Fruit fly (Drosophila melanogaster) whole organism, embryonic: ENCODE data around the gene trbl.
A peak's percentile ranks its signal among the peaks of the same experiment; 100 is the strongest.

ENCODE experiments used
- Bteb2 ChIP-seq: fragments of 200-800 bp; sonication (Bioruptor generic); optimal IDR thresholded peaks from 2 replicates; lab custom pipeline; 2016; ENCODE audit warnings: missing biosample characterization, missing genetic modification characterization
- CG10267 ChIP-seq: fragments of 200-800 bp; sonication (Bioruptor generic); optimal IDR thresholded peaks from 2 replicates; lab custom pipeline; 2018; ENCODE audit warnings: missing biosample characterization, mild to moderate bottlenecking, missing genetic modification characterization, moderate library complexity
- CG1233 ChIP-seq: fragments of 200-800 bp; sonication (Bioruptor generic); optimal IDR thresholded peaks from 4 replicates; lab custom pipeline; 2018; ENCODE audit warnings: missing biosample characterization, mild to moderate bottlenecking, missing genetic modification characterization
- CG12744 ChIP-seq: fragments of 200-800 bp; sonication (Bioruptor generic); optimal IDR thresholded peaks from 2 replicates; lab custom pipeline; 2016; ENCODE audit warnings: missing biosample characterization, missing genetic modification characterization
- CG13287 ChIP-seq: fragments of 200-800 bp; sonication (Bioruptor generic); IDR thresholded peaks from 2 replicates; pipeline ENCODE4 v1.3.6; 2022; ENCODE audit warnings: missing biosample characterization, missing genetic modification characterization; ENCODE audit not compliant: partially characterized antibody
- CG14710 ChIP-seq: fragments of 200-800 bp; sonication (Bioruptor generic); optimal IDR thresholded peaks from 3 replicates; lab custom pipeline; 2019; ENCODE audit warnings: missing biosample characterization, mild to moderate bottlenecking, missing genetic modification characterization, moderate library complexity
- CG15479 ChIP-seq: fragments of 200-800 bp; sonication (Bioruptor generic); optimal IDR thresholded peaks from 3 replicates; lab custom pipeline; 2019; ENCODE audit warnings: missing biosample characterization, mild to moderate bottlenecking, missing genetic modification characterization, moderate library complexity
- CG17186 ChIP-seq: fragments of 200-800 bp; sonication (Bioruptor generic); optimal IDR thresholded peaks from 3 replicates; lab custom pipeline; 2017; ENCODE audit warnings: missing biosample characterization, missing genetic modification reagents, missing genetic modification characterization
- CG17829 ChIP-seq: fragments of 200-800 bp; optimal IDR thresholded peaks from 2 replicates; lab custom pipeline; 2019; ENCODE audit warnings: missing biosample characterization, mild to moderate bottlenecking, missing genetic modification characterization, moderate library complexity
- CG2712 ChIP-seq: fragments of 200-800 bp; optimal IDR thresholded peaks from 3 replicates; lab custom pipeline; 2019; ENCODE audit warnings: missing biosample characterization, mild to moderate bottlenecking, missing genetic modification characterization, moderate library complexity
- CG33213 ChIP-seq: fragments of 200-800 bp; sonication (Bioruptor generic); optimal IDR thresholded peaks from 3 replicates; lab custom pipeline; 2016; ENCODE audit warnings: missing biosample characterization, missing genetic modification characterization
- CG33557 ChIP-seq: fragments of 200-800 bp; sonication (Bioruptor generic); optimal IDR thresholded peaks from 2 replicates; lab custom pipeline; 2019; ENCODE audit warnings: missing biosample characterization, mild to moderate bottlenecking, missing genetic modification characterization, moderate library complexity
- CG34422 ChIP-seq: fragments of 200-800 bp; sonication (Bioruptor generic); IDR thresholded peaks from 3 replicates; pipeline ENCODE4 v1.3.6; 2022; ENCODE audit warnings: missing biosample characterization, missing genetic modification characterization
- CG3838 ChIP-seq: fragments of 200-800 bp; sonication (Bioruptor generic); optimal IDR thresholded peaks from 3 replicates; lab custom pipeline; 2016; ENCODE audit warnings: missing biosample characterization, missing genetic modification characterization
- CG6654 ChIP-seq: fragments of 200-800 bp; sonication (Bioruptor generic); optimal IDR thresholded peaks from 2 replicates; lab custom pipeline; 2017; ENCODE audit warnings: missing biosample characterization, mild to moderate bottlenecking, missing genetic modification characterization
- CG8924 ChIP-seq: fragments of 200-800 bp; optimal IDR thresholded peaks from 3 replicates; lab custom pipeline; 2019; ENCODE audit warnings: missing biosample characterization, mild to moderate bottlenecking, missing genetic modification characterization, moderate library complexity
- CG9797 ChIP-seq: fragments of 200-800 bp; sonication (Bioruptor generic); optimal IDR thresholded peaks from 3 replicates; lab custom pipeline; 2018; ENCODE audit warnings: missing biosample characterization, mild to moderate bottlenecking, missing genetic modification characterization
- CHES-1-like ChIP-seq: fragments of 200-800 bp; sonication (Bioruptor generic); optimal IDR thresholded peaks from 2 replicates; lab custom pipeline; 2016; ENCODE audit warnings: missing biosample characterization, missing genetic modification characterization
- CoRest ChIP-seq: fragments of 200-800 bp; sonication (Bioruptor generic); optimal IDR thresholded peaks from 3 replicates; lab custom pipeline; 2018; ENCODE audit warnings: missing biosample characterization, mild to moderate bottlenecking, missing genetic modification characterization, moderate library complexity
- Ets97D ChIP-seq: fragments of 200-800 bp; sonication (Bioruptor generic); optimal IDR thresholded peaks from 3 replicates; lab custom pipeline; 2016; ENCODE audit warnings: missing biosample characterization, missing genetic modification characterization
- Gug ChIP-seq: fragments of 200-800 bp; sonication (Bioruptor generic); IDR thresholded peaks from 4 replicates; pipeline ENCODE4 v1.3.6; 2022; ENCODE audit warnings: missing biosample characterization, missing genetic modification characterization
- HmgZ ChIP-seq: fragments of 200-800 bp; sonication (Bioruptor generic); optimal IDR thresholded peaks from 2 replicates; lab custom pipeline; 2018; ENCODE audit warnings: missing biosample characterization, mild to moderate bottlenecking, missing genetic modification characterization
- Myb ChIP-seq: fragments of 200-800 bp; sonication (Bioruptor generic); optimal IDR thresholded peaks from 2 replicates; lab custom pipeline; 2016; ENCODE audit warnings: missing biosample characterization, missing genetic modification characterization
- NFAT ChIP-seq: fragments of 200-800 bp; sonication (Bioruptor generic); IDR thresholded peaks from 2 replicates; pipeline ENCODE4 v1.3.6; 2022; ENCODE audit warnings: missing biosample characterization, missing genetic modification characterization
- Nf-YB ChIP-seq: fragments of 200-800 bp; sonication (Bioruptor generic); optimal IDR thresholded peaks from 3 replicates; lab custom pipeline; 2019; ENCODE audit warnings: missing biosample characterization, mild to moderate bottlenecking, missing genetic modification characterization, moderate library complexity
- Pdp1 ChIP-seq, 2 experiments: fragments of 200-800 bp; sonication (Bioruptor generic); optimal IDR thresholded peaks; 3 replicates each; lab custom pipeline; 2016; ENCODE audit warnings: missing biosample characterization in 2 of 2, missing genetic modification characterization in 2 of 2, mild to moderate bottlenecking in 1 of 2, moderate library complexity in 1 of 2
- Ptx1 ChIP-seq: fragments of 200-800 bp; sonication (Bioruptor generic); IDR thresholded peaks from 2 replicates; pipeline ENCODE4 v1.3.6; 2022; ENCODE audit warnings: missing biosample characterization, missing genetic modification characterization
- Sin3A ChIP-seq: fragments of >200 bp; optimal IDR thresholded peaks from 2 replicates; lab custom pipeline; 2018
- Six4 ChIP-seq: fragments of 200-800 bp; sonication (Bioruptor generic); optimal IDR thresholded peaks from 2 replicates; lab custom pipeline; 2016; ENCODE audit warnings: missing biosample characterization, missing genetic modification characterization
- YL-1 ChIP-seq: fragments of 200-800 bp; sonication (Bioruptor generic); optimal IDR thresholded peaks from 3 replicates; lab custom pipeline; 2017; ENCODE audit warnings: missing biosample characterization, mild to moderate bottlenecking, missing genetic modification characterization
- ab ChIP-seq: fragments of 200-800 bp; sonication (Bioruptor generic); optimal IDR thresholded peaks from 2 replicates; lab custom pipeline; 2016; ENCODE audit warnings: missing biosample characterization, missing genetic modification characterization
- amos ChIP-seq: fragments of 200-800 bp; sonication (Bioruptor generic); IDR thresholded peaks from 2 replicates; pipeline ENCODE4 v1.3.6; 2022; ENCODE audit warnings: missing biosample characterization, missing genetic modification characterization; ENCODE audit not compliant: partially characterized antibody
- ato ChIP-seq: fragments of 200-800 bp; sonication (Bioruptor generic); IDR thresholded peaks from 2 replicates; pipeline ENCODE4 v1.3.6; 2022; ENCODE audit warnings: missing biosample characterization, missing genetic modification characterization; ENCODE audit not compliant: partially characterized antibody
- ems ChIP-seq: fragments of 200-800 bp; sonication (Bioruptor generic); optimal IDR thresholded peaks from 3 replicates; lab custom pipeline; 2016; ENCODE audit warnings: missing biosample characterization, missing genetic modification characterization
- ewg ChIP-seq: fragments of 200-800 bp; sonication (Bioruptor generic); optimal IDR thresholded peaks from 3 replicates; lab custom pipeline; 2017; ENCODE audit warnings: mild to moderate bottlenecking, missing biosample characterization, missing genetic modification reagents, missing genetic modification characterization
- eyg ChIP-seq: fragments of 200-800 bp; sonication (Bioruptor generic); optimal IDR thresholded peaks from 3 replicates; lab custom pipeline; 2016; ENCODE audit warnings: missing biosample characterization, missing genetic modification characterization
- knrl ChIP-seq: fragments of 200-800 bp; sonication (Bioruptor generic); IDR thresholded peaks from 3 replicates; pipeline ENCODE4 v1.3.6; 2022; ENCODE audit warnings: missing biosample characterization, missing genetic modification characterization; ENCODE audit not compliant: partially characterized antibody
- oc ChIP-seq: fragments of 200-800 bp; sonication (Bioruptor generic); optimal IDR thresholded peaks from 2 replicates; lab custom pipeline; 2018; ENCODE audit warnings: missing biosample characterization, mild to moderate bottlenecking, missing genetic modification characterization, moderate library complexity
- pita ChIP-seq: fragments of 200-800 bp; sonication (Bioruptor generic); optimal IDR thresholded peaks from 2 replicates; lab custom pipeline; 2017; ENCODE audit warnings: missing biosample characterization, mild to moderate bottlenecking, missing genetic modification characterization
- prd ChIP-seq, 3 experiments: fragments of >200 bp in 2 of 3; fragments of 200-800 bp in 1 of 3; sonication (Bioruptor generic) in 1 of 3; optimal IDR thresholded peaks in 2 of 3; IDR thresholded peaks in 1 of 3; 2 replicates in 2 of 3; 3 replicates in 1 of 3; pipeline versions ENCODE4 v1.3.6 to Lab custom; 2017 to 2022; ENCODE audit warnings: missing biosample characterization in 1 of 3, missing genetic modification characterization in 1 of 3
- rib ChIP-seq: fragments of 200-800 bp; sonication (Bioruptor generic); IDR thresholded peaks from 2 replicates; pipeline ENCODE4 v1.3.6; 2022; ENCODE audit warnings: missing biosample characterization, missing genetic modification characterization
- sc ChIP-seq, 3 experiments: fragments of >200 bp in 2 of 3; fragments of 200-800 bp in 1 of 3; sonication (Bioruptor generic) in 1 of 3; optimal IDR thresholded peaks; 2 replicates in 2 of 3; 3 replicates in 1 of 3; lab custom pipeline; 2017; ENCODE audit warnings: mild to moderate bottlenecking in 1 of 3, missing biosample characterization in 1 of 3, missing genetic modification characterization in 1 of 3, missing genetic modification reagents in 1 of 3
- sens ChIP-seq: fragments of 200-800 bp; sonication (Bioruptor generic); peaks from one replicate; lab custom pipeline; 2016; ENCODE audit warnings: missing biosample characterization, missing genetic modification characterization
- sqz ChIP-seq: fragments of 200-800 bp; sonication (Bioruptor generic); optimal IDR thresholded peaks from 3 replicates; lab custom pipeline; 2018; ENCODE audit warnings: missing biosample characterization, mild to moderate bottlenecking, missing genetic modification characterization
- stwl ChIP-seq: fragments of 200-800 bp; sonication (Bioruptor generic); optimal IDR thresholded peaks from 3 replicates; lab custom pipeline; 2018; ENCODE audit warnings: missing biosample characterization, mild to moderate bottlenecking, missing genetic modification characterization, moderate library complexity
- sug ChIP-seq: fragments of 200-800 bp; optimal IDR thresholded peaks from 2 replicates; lab custom pipeline; 2019; ENCODE audit warnings: missing biosample characterization, mild to moderate bottlenecking, missing genetic modification characterization, moderate library complexity
- tap ChIP-seq: fragments of 200-800 bp; optimal IDR thresholded peaks from 3 replicates; lab custom pipeline; 2019; ENCODE audit warnings: missing biosample characterization, mild to moderate bottlenecking, missing genetic modification characterization, moderate library complexity
- tio ChIP-seq: fragments of 200-800 bp; sonication (Bioruptor generic); optimal IDR thresholded peaks from 2 replicates; lab custom pipeline; 2017; ENCODE audit warnings: missing biosample characterization, missing genetic modification characterization, inconsistent platforms
- zen2 ChIP-seq: fragments of 200-800 bp; sonication (Bioruptor generic); IDR thresholded peaks from 3 replicates; pipeline ENCODE4 v1.3.6; 2022; ENCODE audit warnings: missing biosample characterization, missing genetic modification characterization; ENCODE audit not compliant: partially characterized antibody

Gene trbl

DNA sequence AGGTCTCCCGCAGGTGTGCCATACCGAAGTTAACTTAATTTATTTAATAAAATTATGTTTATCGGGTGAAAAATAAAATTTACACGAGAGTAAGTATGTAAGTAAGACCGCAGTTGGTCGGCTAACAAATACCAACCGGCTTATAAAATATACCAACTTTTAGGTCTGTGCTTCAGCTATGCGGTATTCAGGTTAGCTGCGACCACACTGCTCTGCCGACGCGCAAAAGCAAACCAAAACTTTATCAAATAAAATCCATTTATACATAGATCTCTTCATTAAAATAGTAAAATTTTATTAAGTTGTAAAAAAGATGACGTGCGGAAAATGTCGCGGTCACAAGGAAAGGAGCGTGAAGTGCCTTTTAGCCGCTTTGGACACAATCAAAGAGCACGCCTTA lies 34.7 kb upstream of the trbl start, which contains the start of the genes mRpL15 and CtIP (continued):
- TF ChIP-seq pita (GFP tag; lab: Kevin White, UChicago) (no peak), CG17186 (peak; percentile 49), Ptx1 (GFP tag; lab: Robert Waterston, UW) (no peak), YL-1 (GFP tag; lab: Kevin White, UChicago) (peak; percentile 75), sug (tag; lab: Kevin White, UChicago) (peak; percentile 1), stwl (tag; lab: Kevin White, UChicago) (peak; percentile 68), eyg (GFP tag; lab: Kevin White, UChicago) (no peak), HmgZ (tag; lab: Kevin White, UChicago) (peak; percentile 15), sc (optimal IDR thresholded peaks at IDR 0.05; lab: Kevin White, UChicago) (no peak), sc (GFP tag; optimal IDR thresholded peaks at IDR 0.05; lab: Kevin White, UChicago) (no peak), CG13287 (GFP tag; lab: Robert Waterston, UW) (peak; percentile 51; the same call in 1 of the 2 replicates), Pdp1 (GFP tag; optimal IDR thresholded peaks at IDR 0.05; lab: Kevin White, UChicago) (peak in 1 of 2 experiments; percentile 29), ewg (peak; percentile 67), sens (GFP tag; lab: Kevin White, UChicago) (peak; percentile 33), prd (optimal IDR thresholded peaks at IDR 0.05; lab: Kevin White, UChicago) (no peak), prd (GFP tag; IDR thresholded peaks at IDR 0.05; lab: Robert Waterston, UW) (no peak), CG17829 (tag; lab: Kevin White, UChicago) (peak; percentile 24), CG8924 (peak; percentile 3), CG15479 (GFP tag; lab: Kevin White, UChicago) (no peak), Sin3A (lab: Kevin White, UChicago) (peak; percentile 22), Ets97D (peak; percentile 38), CG14710 (tag; lab: Kevin White, UChicago) (peak; percentile 11), CG1233 (GFP tag; lab: Kevin White, UChicago) (no peak), amos (GFP tag; lab: Robert Waterston, UW) (peak; percentile 36; the same call in 1 of the 2 replicates), Gug (GFP tag; lab: Robert Waterston, UW) (no peak), CG34422 (GFP tag; lab: Robert Waterston, UW) (peak; percentile 68; the same call in 1 of the 3 replicates), ems (GFP tag; lab: Kevin White, UChicago) (no peak), CG12744 (GFP tag; lab: Kevin White, UChicago) (no peak)
- TF ChIP-seq, all 482 proteins: peak for 39

DNA sequence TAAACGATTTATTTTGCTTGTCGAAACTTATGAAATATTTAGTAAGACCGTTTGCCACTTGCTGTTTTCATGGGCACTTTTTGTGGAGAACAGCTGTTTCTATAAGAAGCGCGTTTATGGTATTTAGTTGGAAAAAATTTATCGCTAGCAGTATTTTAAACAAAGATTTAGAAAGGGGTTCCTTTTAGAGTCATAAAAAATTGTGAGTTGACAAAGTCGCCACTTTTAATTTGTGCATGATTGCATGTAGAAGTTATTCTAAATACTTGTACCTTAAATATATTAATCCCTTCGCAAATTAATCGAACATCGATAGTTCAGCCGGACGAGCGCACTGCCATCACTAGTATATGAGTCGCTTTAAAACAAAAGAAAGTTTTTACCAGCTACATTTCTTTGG lies 30.9 kb upstream of the trbl start, which contains the start of the genes Las and Psn:
Las (minus strand) TSS at position 65 of the 400 bp plus-strand sequence.
Psn (plus strand) TSS at position 172 of the 400 bp plus-strand sequence.
- TF ChIP-seq sqz (GFP tag; lab: Kevin White, UChicago) (no peak), ato (0 out of 2 replicates have a peak, but pooled peaks have one; percentile 40), Nf-YB (GFP tag; lab: Kevin White, UChicago) (no peak), tap (tag; lab: Kevin White, UChicago) (no peak), knrl (GFP tag; lab: Robert Waterston, UW) (peak; percentile 69), rib (no peak), CHES-1-like (GFP tag; lab: Kevin White, UChicago) (peak; percentile 48), ab (GFP tag; lab: Kevin White, UChicago) (no peak), zen2 (GFP tag; lab: Robert Waterston, UW) (no peak; the same call in 2 of the 3 replicates), CG6654 (GFP tag; lab: Kevin White, UChicago) (no peak), CG10267 (tag; lab: Kevin White, UChicago) (peak; percentile 62), CoRest (tag; lab: Kevin White, UChicago) (no peak), CG3838 (GFP tag; lab: Kevin White, UChicago) (no peak), tio (no peak), CG33557 (GFP tag; lab: Kevin White, UChicago) (no peak), Myb (GFP tag; lab: Kevin White, UChicago) (peak; percentile 35), CG33213 (peak; percentile 33), Bteb2 (GFP tag; lab: Kevin White, UChicago) (peak; percentile 34), Six4 (GFP tag; lab: Kevin White, UChicago) (no peak), CG9797 (GFP tag; lab: Kevin White, UChicago) (peak; percentile 65), CG2712 (tag; lab: Kevin White, UChicago) (peak; percentile 49), HmgZ (tag; lab: Kevin White, UChicago) (peak; percentile 10), NFAT (GFP tag; lab: Robert Waterston, UW) (no peak), oc (tag; lab: Kevin White, UChicago) (peak; percentile 20)
